Worm (Caenorhabditis elegans): ENCODE data around the gene gly-1.

DNA sequence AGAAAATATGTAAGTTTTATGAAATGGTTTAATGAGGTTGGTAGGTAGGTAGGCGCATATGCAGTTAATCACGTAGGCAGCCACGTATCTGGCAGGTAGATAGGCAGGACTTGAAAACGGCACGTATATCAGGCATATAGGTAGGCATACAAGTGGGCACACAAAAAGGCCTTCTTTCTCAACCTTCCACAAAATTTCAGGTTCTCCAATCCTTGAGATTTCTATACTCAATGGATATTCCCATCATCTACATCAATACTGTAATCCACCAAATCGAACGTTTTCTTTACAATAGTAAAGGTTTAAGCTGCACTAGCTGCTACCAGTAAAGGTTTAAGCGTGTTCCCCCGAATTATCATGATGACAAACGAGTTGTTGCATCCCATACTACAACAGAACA is 30.3 kb upstream of the gly-1 start:
- TF ChIP-seq zag-1 (tag; optimal IDR thresholded peaks at IDR 0.05) (no peak), elt-3 (tag; optimal IDR thresholded peaks at IDR 0.05) (no peak)

Measured in whole organism, L1 larva.